Worm (Caenorhabditis elegans) whole organism, young adult: ENCODE measurements around the gene scyl-1.

Experiments
- B0261.1 ChIP-seq: sonication (generic microtip); optimal IDR thresholded peaks from 2 replicates; lab custom pipeline; 2016; ENCODE audit warnings: mild to moderate bottlenecking, missing genetic modification characterization, moderate library complexity, missing compliant biosample characterization
- F33H1.4 ChIP-seq: fragments of 200-800 bp; sonication (Bioruptor generic); IDR thresholded peaks from 2 replicates; pipeline ENCODE4 v1.3.6; 2022; ENCODE audit warnings: missing genetic modification reagents, missing genetic modification characterization, missing compliant biosample characterization
- F39B2.1 ChIP-seq: fragments of 200-800 bp; sonication (Bioruptor generic); IDR thresholded peaks from 2 replicates; pipeline ENCODE4 v1.3.6; 2022; ENCODE audit warnings: missing genetic modification reagents, missing genetic modification characterization, missing compliant biosample characterization
- F57C9.4 ChIP-seq: sonication (generic microtip); optimal IDR thresholded peaks from 2 replicates; lab custom pipeline; 2017; ENCODE audit warnings: mild to moderate bottlenecking, missing genetic modification characterization, missing compliant biosample characterization
- K11D2.4 ChIP-seq: fragments of 200-800 bp; sonication (Bioruptor generic); IDR thresholded peaks from 2 replicates; pipeline ENCODE4 v1.3.6; 2022; ENCODE audit warnings: missing genetic modification reagents, missing genetic modification characterization, missing compliant biosample characterization
- T07F8.4 ChIP-seq: sonication (generic microtip); optimal IDR thresholded peaks from 2 replicates; lab custom pipeline; 2016; ENCODE audit warnings: mild to moderate bottlenecking, missing genetic modification characterization, moderate library complexity, missing compliant biosample characterization
- T26A5.8 ChIP-seq: sonication (generic microtip); optimal IDR thresholded peaks from 2 replicates; lab custom pipeline; 2016; ENCODE audit warnings: missing genetic modification characterization, missing compliant biosample characterization
- Y95B8A.8 ChIP-seq: fragments of 200-800 bp; sonication (Bioruptor generic); IDR thresholded peaks from 2 replicates; pipeline ENCODE4 v1.3.6; 2022; ENCODE audit warnings: missing genetic modification reagents, missing genetic modification characterization, missing compliant biosample characterization
- ZK185.1 ChIP-seq: sonication (generic microtip); optimal IDR thresholded peaks from 2 replicates; lab custom pipeline; 2016; ENCODE audit warnings: mild to moderate bottlenecking, missing genetic modification characterization, missing compliant biosample characterization; ENCODE audit not compliant: poor library complexity, severe bottlenecking
- aptf-3 ChIP-seq: fragments of 200-800 bp; sonication (Bioruptor generic); IDR thresholded peaks from 2 replicates; pipeline ENCODE4 v1.3.6; 2022; ENCODE audit warnings: missing genetic modification characterization, missing compliant biosample characterization
- atf-7 ChIP-seq: sonication (generic microtip); optimal IDR thresholded peaks from 2 replicates; lab custom pipeline; 2017; ENCODE audit warnings: mild to moderate bottlenecking, missing genetic modification characterization, missing compliant biosample characterization
- athp-1 ChIP-seq: sonication (generic microtip); optimal IDR thresholded peaks from 2 replicates; lab custom pipeline; 2017; ENCODE audit warnings: mild to moderate bottlenecking, missing genetic modification characterization, missing compliant biosample characterization
- attf-3 ChIP-seq: fragments of 200-800 bp; sonication (Bioruptor generic); conservative IDR thresholded peaks from 2 replicates; pipeline ENCODE4 v1.3.6; 2022; ENCODE audit warnings: missing genetic modification reagents, missing genetic modification characterization, missing compliant biosample characterization
- bed-1 ChIP-seq: fragments of 200-800 bp; sonication (Bioruptor generic); IDR thresholded peaks from 2 replicates; pipeline ENCODE4 v1.3.6; 2022; ENCODE audit warnings: missing genetic modification reagents, missing genetic modification characterization, missing compliant biosample characterization
- cebp-1 ChIP-seq, 2 experiments: fragments of 200-800 bp in 1 of 2; sonication (Bioruptor generic) in 1 of 2; sonication (generic microtip) in 1 of 2; IDR thresholded peaks in 1 of 2; optimal IDR thresholded peaks in 1 of 2; 2 replicates each; pipeline versions ENCODE4 v1.3.6 to Lab custom; 2017 to 2022; ENCODE audit warnings: missing compliant biosample characterization in 2 of 2, missing genetic modification characterization in 2 of 2, mild to moderate bottlenecking in 1 of 2, missing genetic modification reagents in 1 of 2, moderate library complexity in 1 of 2
- ceh-100 ChIP-seq: fragments of 200-800 bp; sonication (Bioruptor generic); IDR thresholded peaks from 2 replicates; pipeline ENCODE4 v1.3.6; 2022; ENCODE audit warnings: missing genetic modification reagents, missing genetic modification characterization, missing compliant biosample characterization
- ceh-27 ChIP-seq: fragments of 200-800 bp; sonication (Bioruptor generic); optimal IDR thresholded peaks from 2 replicates; lab custom pipeline; 2018; ENCODE audit warnings: mild to moderate bottlenecking, missing genetic modification characterization, moderate library complexity, missing compliant biosample characterization
- chd-7 ChIP-seq: sonication (generic microtip); optimal IDR thresholded peaks from 2 replicates; lab custom pipeline; 2016; ENCODE audit warnings: mild to moderate bottlenecking, missing genetic modification characterization, moderate library complexity, missing compliant biosample characterization
- dox-1 ChIP-seq: fragments of 200-800 bp; sonication (Bioruptor generic); IDR thresholded peaks from 2 replicates; pipeline ENCODE4 v1.3.6; 2022; ENCODE audit warnings: missing genetic modification reagents, missing genetic modification characterization, missing compliant biosample characterization
- egl-44 ChIP-seq: fragments of 200-800 bp; sonication (Bioruptor generic); IDR thresholded peaks from 2 replicates; pipeline ENCODE4 v1.3.6; 2022; ENCODE audit warnings: missing genetic modification reagents, missing genetic modification characterization, missing compliant biosample characterization
- ets-4 ChIP-seq: fragments of 200-800 bp; sonication (Bioruptor generic); optimal IDR thresholded peaks from 2 replicates; lab custom pipeline; 2018; ENCODE audit warnings: mild to moderate bottlenecking, missing genetic modification characterization, missing compliant biosample characterization
- hmg-20 ChIP-seq: fragments of 200-800 bp; sonication (Bioruptor generic); IDR thresholded peaks from 2 replicates; pipeline ENCODE4 v1.3.6; 2022; ENCODE audit warnings: missing genetic modification reagents, missing genetic modification characterization, missing compliant biosample characterization
- hsf-1 ChIP-seq: fragments of 200-800 bp; sonication (Bioruptor generic); IDR thresholded peaks from 2 replicates; pipeline ENCODE4 v1.3.6; 2022; ENCODE audit warnings: missing genetic modification reagents, missing genetic modification characterization, missing compliant biosample characterization
- lin-35 ChIP-seq, 3 experiments: fragments of 150-350 bp in 2 of 3; sonication (generic microtip) in 1 of 3; optimal IDR thresholded peaks; 2 replicates each; lab custom pipeline; 2014 to 2018; ENCODE audit warnings: missing biosample characterization in 3 of 3, missing genetic modification characterization in 3 of 3, missing genetic modification reagents in 3 of 3
- lin-40 ChIP-seq: sonication (generic microtip); optimal IDR thresholded peaks from 2 replicates; lab custom pipeline; 2016; ENCODE audit warnings: missing genetic modification characterization, mild to moderate bottlenecking, missing compliant biosample characterization, missing genotype, missing genetic modification reagents
- lir-1 ChIP-seq: fragments of 200-800 bp; sonication (Bioruptor generic); conservative IDR thresholded peaks from 2 replicates; pipeline ENCODE4 v1.3.6; 2022; ENCODE audit warnings: missing genetic modification reagents, missing genetic modification characterization, missing compliant biosample characterization
- lsl-1 ChIP-seq: fragments of 200-800 bp; sonication (Bioruptor generic); optimal IDR thresholded peaks from 2 replicates; lab custom pipeline; 2018; ENCODE audit warnings: mild to moderate bottlenecking, missing genetic modification characterization, moderate library complexity, missing compliant biosample characterization
- lsy-27 ChIP-seq: sonication (generic microtip); optimal IDR thresholded peaks from 2 replicates; lab custom pipeline; 2017; ENCODE audit warnings: missing genetic modification characterization, mild to moderate bottlenecking, missing compliant biosample characterization, antibody characterized with exemption, missing genotype, borderline replicate concordance; ENCODE audit not compliant: insufficient read depth
- madf-8 ChIP-seq: fragments of 200-800 bp; sonication (Bioruptor generic); conservative IDR thresholded peaks from 2 replicates; pipeline ENCODE4 v1.3.6; 2022; ENCODE audit warnings: missing genetic modification reagents, missing genetic modification characterization, missing compliant biosample characterization
- mcd-1 ChIP-seq: fragments of 200-800 bp; sonication (Bioruptor generic); IDR thresholded peaks from 2 replicates; pipeline ENCODE4 v1.3.6; 2022; ENCODE audit warnings: missing genetic modification reagents, missing genetic modification characterization, missing compliant biosample characterization
- nfyb-1 ChIP-seq: fragments of 200-800 bp; sonication (Bioruptor generic); IDR thresholded peaks from 2 replicates; pipeline ENCODE4 v1.3.6; 2022; ENCODE audit warnings: missing genetic modification reagents, missing genetic modification characterization, missing compliant biosample characterization
- nhr-120 ChIP-seq: fragments of 200-800 bp; sonication (Bioruptor generic); IDR thresholded peaks from 2 replicates; pipeline ENCODE4 v1.3.6; 2022; ENCODE audit warnings: missing genetic modification characterization, missing compliant biosample characterization
- nhr-179 ChIP-seq: sonication (generic microtip); optimal IDR thresholded peaks from 2 replicates; lab custom pipeline; 2016; ENCODE audit warnings: mild to moderate bottlenecking, missing genetic modification characterization, missing compliant biosample characterization
- nhr-80 ChIP-seq: sonication (generic microtip); optimal IDR thresholded peaks from 2 replicates; lab custom pipeline; 2016; ENCODE audit warnings: missing genetic modification characterization, missing compliant biosample characterization
- sdz-38 ChIP-seq: sonication (generic microtip); optimal IDR thresholded peaks from 2 replicates; lab custom pipeline; 2016; ENCODE audit warnings: missing genotype, missing genetic modification characterization, missing compliant biosample characterization
- tbp1 ChIP-seq: fragments of 200-800 bp; sonication (Bioruptor generic); optimal IDR thresholded peaks from 2 replicates; lab custom pipeline; 2018; ENCODE audit warnings: mild to moderate bottlenecking, missing genetic modification characterization, missing compliant biosample characterization
- tbx-9 ChIP-seq: sonication (generic microtip); optimal IDR thresholded peaks from 2 replicates; lab custom pipeline; 2016; ENCODE audit warnings: borderline replicate concordance, missing genetic modification characterization, inconsistent platforms, missing compliant biosample characterization
- tlf-1 ChIP-seq: fragments of 200-800 bp; sonication (Bioruptor generic); optimal IDR thresholded peaks from 2 replicates; lab custom pipeline; 2018; ENCODE audit warnings: mild to moderate bottlenecking, missing genetic modification characterization, missing compliant biosample characterization
- unc-130 ChIP-seq: sonication (generic microtip); optimal IDR thresholded peaks from 2 replicates; lab custom pipeline; 2016; ENCODE audit warnings: missing genetic modification reagents, missing genetic modification characterization, missing compliant biosample characterization
- ztf-18 ChIP-seq: sonication (generic microtip); optimal IDR thresholded peaks from 2 replicates; lab custom pipeline; 2016; ENCODE audit warnings: missing genotype, mild to moderate bottlenecking, missing genetic modification characterization, missing compliant biosample characterization
- ztf-22 ChIP-seq: fragments of 200-800 bp; sonication (Bioruptor generic); optimal IDR thresholded peaks from 2 replicates; lab custom pipeline; 2018; ENCODE audit warnings: mild to moderate bottlenecking, missing genetic modification characterization, moderate library complexity, missing compliant biosample characterization
- ztf-25 ChIP-seq: fragments of 200-800 bp; sonication (Bioruptor generic); IDR thresholded peaks from 2 replicates; pipeline ENCODE4 v1.3.6; 2022; ENCODE audit warnings: missing genetic modification reagents, missing genetic modification characterization, missing compliant biosample characterization
- ztf-26 ChIP-seq: sonication (generic microtip); optimal IDR thresholded peaks from 2 replicates; lab custom pipeline; 2017; ENCODE audit warnings: missing genetic modification characterization, missing compliant biosample characterization
- ztf-3 ChIP-seq: fragments of 200-800 bp; sonication (Bioruptor generic); optimal IDR thresholded peaks from 2 replicates; lab custom pipeline; 2018; ENCODE audit warnings: mild to moderate bottlenecking, missing genetic modification characterization, missing compliant biosample characterization

The scyl-1 gene

DNA sequence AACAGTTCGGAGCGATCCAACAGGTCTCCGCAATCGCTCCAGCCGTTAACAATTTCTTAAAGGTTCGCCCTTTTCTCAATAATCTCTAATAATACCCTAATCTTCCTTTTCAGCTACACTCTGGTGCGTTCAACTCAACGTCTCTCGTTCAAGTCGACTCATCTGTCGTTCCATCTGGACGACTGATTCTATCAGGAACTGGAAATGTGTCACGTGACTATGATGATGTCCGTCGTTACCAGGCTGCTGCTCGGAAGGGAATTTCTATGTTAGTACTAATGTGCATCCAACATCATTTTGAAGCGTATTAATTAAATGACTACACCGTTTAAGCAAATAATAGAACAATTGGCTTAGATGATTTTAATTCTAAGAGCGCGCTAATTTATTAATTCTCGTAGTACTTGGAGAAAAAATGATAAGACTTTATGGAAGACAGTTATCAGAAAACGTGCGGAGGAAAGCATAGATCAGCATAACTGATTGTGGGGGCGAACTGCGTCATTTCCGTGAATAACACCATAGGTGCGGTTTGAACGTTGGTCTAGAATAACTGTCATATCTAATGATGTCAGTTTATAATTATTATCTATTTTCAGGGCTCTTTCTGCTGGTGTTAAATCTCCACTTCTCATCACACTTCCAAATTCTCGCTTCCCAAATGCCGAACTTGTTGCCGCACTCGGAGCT lies 2.5 kb upstream of the scyl-1 start (continued):
- TF ChIP-seq hmg-20 (no peak), nhr-80 (tag; lab: Kevin White, UChicago) (peak; percentile 31), aptf-3 (GFP tag; lab: Robert Waterston, UW) (no peak), ztf-26 (tag; lab: Kevin White, UChicago) (no peak)
- TF ChIP-seq, all 124 proteins: peak for 4

DNA sequence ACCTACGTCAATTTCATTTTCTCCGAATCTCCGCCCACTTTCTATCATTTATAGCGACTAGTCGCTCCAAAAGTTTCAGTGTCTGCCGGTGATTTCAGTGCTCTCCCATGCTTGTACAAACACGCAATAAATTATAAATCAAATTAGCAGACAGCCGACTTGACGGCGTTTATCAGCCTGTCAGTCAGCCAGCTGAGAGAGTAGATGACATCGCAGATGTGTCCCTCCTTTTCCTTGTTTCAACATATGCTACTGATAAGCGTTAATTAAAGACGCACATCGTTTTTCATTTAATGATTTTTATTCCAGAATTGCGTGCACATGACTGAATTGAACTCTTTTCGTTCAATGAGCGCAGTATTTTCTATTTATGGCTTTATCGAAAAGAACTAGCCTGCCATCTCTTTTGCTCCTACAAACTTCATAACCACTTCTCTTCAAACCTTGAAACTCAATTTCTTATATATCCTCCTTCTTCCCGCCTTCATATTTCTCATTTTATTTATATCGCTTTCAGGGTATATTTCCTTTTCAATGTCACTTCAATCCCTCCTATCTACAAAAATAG lies 1.8 kb upstream of the scyl-1 start, which contains the start of gene lap-2:
Gene lap-2, plus strand, starts transcription at position 518 of the 568 bp plus-strand sequence.
- TF ChIP-seq T07F8.4 (tag; lab: Kevin White, UChicago) (no peak), F33H1.4 (GFP tag; lab: Robert Waterston, UW) (no peak), nhr-120 (GFP tag; lab: Robert Waterston, UW) (no peak), ceh-100 (no peak), T26A5.8 (tag; lab: Kevin White, UChicago) (no peak), nhr-179 (tag; lab: Kevin White, UChicago) (no peak), lsy-27 (tag; lab: Kevin White, UChicago) (no peak), hsf-1 (GFP tag; lab: Robert Waterston, UW) (no peak), ztf-22 (GFP tag; lab: Kevin White, UChicago) (peak; percentile 33), ztf-18 (tag; lab: Kevin White, UChicago) (no peak), ztf-25 (GFP tag; lab: Robert Waterston, UW) (no peak), mcd-1 (GFP tag; lab: Robert Waterston, UW) (0 out of 2 replicates have a peak, but pooled peaks have one; percentile 26), ceh-27 (no peak), K11D2.4 (0 out of 2 replicates have a peak, but pooled peaks have one; percentile 33), lir-1 (no peak), ZK185.1 (tag; lab: Kevin White, UChicago) (peak; percentile 46), atf-7 (tag; lab: Kevin White, UChicago) (peak; percentile 72), egl-44 (GFP tag; lab: Robert Waterston, UW) (peak; percentile 53; the same call in 1 of the 2 replicates), attf-3 (GFP tag; lab: Robert Waterston, UW) (no peak), tbx-9 (no peak), dox-1 (peak; percentile 52), chd-7 (tag; lab: Kevin White, UChicago) (peak; percentile 51), nfyb-1 (peak; percentile 62; the same call in 1 of the 2 replicates), ets-4 (peak; percentile 64), lin-35 (GFP tag; optimal IDR thresholded peaks at IDR 0.05; lab: Kevin White, UChicago) (no peak), bed-1 (GFP tag; lab: Robert Waterston, UW) (no peak), ztf-3 (GFP tag; lab: Kevin White, UChicago) (no peak), Y95B8A.8 (GFP tag; lab: Robert Waterston, UW) (0 out of 2 replicates have a peak, but pooled peaks have one; percentile 29), F39B2.1 (no peak), tbp1 (GFP tag; lab: Kevin White, UChicago) (no peak), cebp-1 (GFP tag; IDR thresholded peaks at IDR 0.05; lab: Robert Waterston, UW) (peak; percentile 51; the same call in 1 of the 2 replicates), cebp-1 (tag; optimal IDR thresholded peaks at IDR 0.05; lab: Kevin White, UChicago) (peak; percentile 67), sdz-38 (tag; lab: Kevin White, UChicago) (no peak), hmg-20 (no peak), lsl-1 (peak; percentile 16), nhr-80 (tag; lab: Kevin White, UChicago) (peak; percentile 82), athp-1 (no peak), B0261.1 (tag; lab: Kevin White, UChicago) (no peak), madf-8 (GFP tag; lab: Robert Waterston, UW) (no peak), F57C9.4 (no peak), lin-40 (tag; lab: Kevin White, UChicago) (peak; percentile 5), unc-130 (GFP tag; lab: Kevin White, UChicago) (no peak), tlf-1 (GFP tag; lab: Kevin White, UChicago) (peak; percentile 42)
